Fruit fly (Drosophila melanogaster): ENCODE measurements around the gene Sgs7.

Sgs7 gene

DNA sequence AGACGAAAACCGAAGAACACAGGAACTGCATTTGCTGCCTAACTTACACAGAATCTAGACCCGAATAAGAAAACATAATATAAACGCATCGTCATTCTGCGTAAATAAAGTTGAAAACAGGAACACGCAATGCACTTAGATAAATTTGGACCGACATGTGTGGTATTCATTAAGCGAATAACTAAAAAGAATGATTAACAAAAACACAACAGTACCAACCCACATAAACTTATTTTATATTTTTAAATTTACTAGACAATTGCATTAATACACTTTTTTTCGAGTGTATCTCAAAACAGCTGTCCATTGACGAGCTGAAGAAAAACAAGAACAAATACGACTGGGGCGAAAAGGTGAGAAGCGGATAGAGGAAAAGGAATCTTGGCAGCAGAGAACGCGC lies 44.7 kb downstream of the Sgs7 start (continued):
- TF ChIP-seq CG10147 (GFP tag; optimal IDR thresholded peaks at IDR 0.05) (peak; percentile 60), Optix (GFP tag; IDR thresholded peaks at IDR 0.05) (peak; percentile 53; the same call in 2 of the 3 replicates), Abd-B (GFP tag; optimal IDR thresholded peaks at IDR 0.05) (peak; percentile 84), lbe (GFP tag; optimal IDR thresholded peaks at IDR 0.05) (peak; percentile 15), abd-A (tag; optimal IDR thresholded peaks at IDR 0.05) (no peak), CG15269 (tag; optimal IDR thresholded peaks at IDR 0.05) (peak; percentile 70), CG9817 (tag; optimal IDR thresholded peaks at IDR 0.05) (no peak), Dref (GFP tag; IDR thresholded peaks at IDR 0.05) (no peak), HLHmδ (GFP tag; optimal IDR thresholded peaks at IDR 0.05) (no peak), Ets65A (GFP tag) (peak; percentile 96), YL-1 (GFP tag; optimal IDR thresholded peaks at IDR 0.05) (peak; percentile 6), CG14965 (GFP tag; optimal IDR thresholded peaks at IDR 0.05; ENCODE audit: borderline replicate concordance) (peak; percentile 46), CG8359 (GFP tag; optimal IDR thresholded peaks at IDR 0.05; ENCODE audit: borderline replicate concordance) (peak; percentile 78), disco-r (GFP tag; optimal IDR thresholded peaks at IDR 0.05) (peak; percentile 68), CG3281 (GFP tag; optimal IDR thresholded peaks at IDR 0.05) (peak; percentile 50), CG12104 (GFP tag; optimal IDR thresholded peaks at IDR 0.05) (peak; percentile 78), danr (GFP tag; IDR thresholded peaks at IDR 0.05) (peak; percentile 69; the same call in 1 of the 2 replicates), CG13123 (GFP tag; optimal IDR thresholded peaks at IDR 0.05) (peak; percentile 48), NFAT (GFP tag; IDR thresholded peaks at IDR 0.05) (no peak), MBD-R2 (GFP tag; IDR thresholded peaks at IDR 0.05) (0 out of 2 replicates have a peak, but pooled peaks have one; percentile 9), CG8765 (GFP tag; IDR thresholded peaks at IDR 0.05) (peak; percentile 88), Hand (GFP tag; optimal IDR thresholded peaks at IDR 0.05) (no peak), jing (GFP tag; optimal IDR thresholded peaks at IDR 0.05) (peak; percentile 72), kay (GFP tag; optimal IDR thresholded peaks at IDR 0.05) (peak; percentile 48), gem (tag; optimal IDR thresholded peaks at IDR 0.05) (peak; percentile 93), CG8388 (GFP tag; optimal IDR thresholded peaks at IDR 0.05) (peak; percentile 57), CG18764 (GFP tag; optimal IDR thresholded peaks at IDR 0.05) (peak; percentile 80), BEAF-32 (GFP tag; optimal IDR thresholded peaks at IDR 0.05) (no peak), sens-2 (GFP tag; IDR thresholded peaks at IDR 0.05) (peak; percentile 87), Poxn (GFP tag; IDR thresholded peaks at IDR 0.05) (no peak), CG2875 (GFP tag; optimal IDR thresholded peaks at IDR 0.05) (peak; percentile 78), Rfx (GFP tag; IDR thresholded peaks at IDR 0.05) (peak; percentile 43; the same call in 1 of the 2 replicates), Taf1 (GFP tag; IDR thresholded peaks at IDR 0.05) (no peak), prd (optimal IDR thresholded peaks at IDR 0.05) (no peak), prd (GFP tag; IDR thresholded peaks at IDR 0.05) (peak; percentile 92), CG6654 (GFP tag; optimal IDR thresholded peaks at IDR 0.05) (peak; percentile 48), Scr (GFP tag; IDR thresholded peaks at IDR 0.05; ENCODE audit: partially characterized antibody) (no peak), CG3995 (GFP tag; optimal IDR thresholded peaks at IDR 0.05) (no peak), CG7372 (GFP tag; IDR thresholded peaks at IDR 0.05) (peak; percentile 49; the same call in 1 of the 2 replicates), CG8089 (GFP tag; optimal IDR thresholded peaks at IDR 0.05) (peak; percentile 59), nau (GFP tag; optimal IDR thresholded peaks at IDR 0.05) (peak; percentile 60), CG6791 (GFP tag; IDR thresholded peaks at IDR 0.05; ENCODE audit: partially characterized antibody) (no peak), pros (GFP tag; optimal IDR thresholded peaks at IDR 0.05) (peak; percentile 40), CG3065 (GFP tag; optimal IDR thresholded peaks at IDR 0.05) (peak; percentile 73), nerfin-2 (GFP tag; IDR thresholded peaks at IDR 0.05; ENCODE audit: partially characterized antibody) (no peak), ham (GFP tag; IDR thresholded peaks at IDR 0.05) (no peak), btn (GFP tag; optimal IDR thresholded peaks at IDR 0.05) (peak; percentile 46), pb (GFP tag; optimal IDR thresholded peaks at IDR 0.05) (no peak), slbo (GFP tag; IDR thresholded peaks at IDR 0.05) (peak; percentile 66), Hmr (GFP tag; optimal IDR thresholded peaks at IDR 0.05) (peak; percentile 41), CG14014 (GFP tag; IDR thresholded peaks at IDR 0.05) (peak; percentile 62)
